Fruit fly (Drosophila melanogaster): Measurements from ENCODE around the gene Rph.

- TF ChIP-seq CG8478 (optimal IDR thresholded peaks at IDR 0.05) = no peak
- TF ChIP-seq Dll (optimal IDR thresholded peaks at IDR 0.05) = no peak
- no peak for TF ChIP-seq psq (optimal IDR thresholded peaks at IDR 0.05)
- TF ChIP-seq pan (optimal IDR thresholded peaks at IDR 0.05) = no peak
Measured at dm6 chrX:10756026-10756561, 1.4 kb downstream of the Rph start.
